Worm (Caenorhabditis elegans): ENCODE measurements around the gene lst-5.

Gene lst-5

DNA sequence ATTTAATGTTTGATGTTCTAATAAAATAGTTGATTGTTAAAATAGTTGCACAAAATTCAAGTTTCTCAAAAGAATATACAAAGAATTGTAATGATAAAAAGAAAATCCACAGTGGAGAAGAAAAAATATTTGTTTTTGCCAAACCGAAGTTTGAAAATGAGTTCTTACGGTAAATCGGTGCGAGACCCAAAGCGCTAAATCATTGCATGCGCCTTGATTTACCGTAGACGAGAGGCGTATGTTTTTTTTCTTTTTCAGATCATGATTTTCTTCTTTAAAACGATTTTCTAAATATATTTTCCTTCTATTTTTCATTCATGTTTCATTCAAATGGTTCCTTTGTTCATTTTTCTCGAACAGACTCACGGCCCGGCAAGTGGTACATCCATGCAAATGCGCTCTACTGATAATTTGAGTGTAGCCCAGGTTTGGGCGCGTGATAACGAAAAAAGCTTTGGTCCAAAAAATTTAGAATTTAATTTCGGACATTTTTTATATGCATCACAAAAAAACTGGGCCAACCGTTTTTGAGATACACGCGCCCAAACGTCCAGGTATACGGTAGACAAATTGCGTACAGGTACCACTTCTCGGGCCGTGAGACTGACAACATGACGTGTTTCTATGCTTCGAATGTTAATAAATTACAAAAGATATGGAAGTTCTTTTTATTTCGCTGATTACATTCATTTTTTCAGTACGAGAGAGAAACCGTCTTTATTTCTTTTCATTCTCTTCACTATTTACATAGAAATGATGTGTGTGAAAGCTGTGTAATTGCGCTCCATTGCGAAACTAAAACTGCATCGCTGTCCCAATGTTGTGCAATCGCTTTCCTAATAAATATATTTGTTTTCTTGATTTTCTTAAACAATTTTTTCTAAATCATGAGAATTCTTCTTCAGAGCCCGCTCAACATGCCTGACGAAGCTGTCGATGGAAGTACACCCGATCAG, 2.5 kb downstream of the lst-5 start, which contains the start of gene znf-598 (continued):
- no peak for TF ChIP-seq tbp1 (GFP tag; optimal IDR thresholded peaks at IDR 0.05)
- TF ChIP-seq hmg-1.2 (GFP tag; IDR thresholded peaks at IDR 0.05): peak; percentile 35
- TF ChIP-seq ztf-25 (GFP tag; IDR thresholded peaks at IDR 0.05): no peak
- 0 out of 2 replicates have a peak, but pooled peaks have one; percentile 22 for TF ChIP-seq B0336.3 (GFP tag; IDR thresholded peaks at IDR 0.05)
- TF ChIP-seq ceh-79 (tag; optimal IDR thresholded peaks at IDR 0.05): no peak
- TF ChIP-seq ccch-3 (GFP tag; optimal IDR thresholded peaks at IDR 0.05): no peak
- TF ChIP-seq nhr-80 (tag; optimal IDR thresholded peaks at IDR 0.05): peak; percentile 84
- no peak for TF ChIP-seq hmg-20 (GFP tag; IDR thresholded peaks at IDR 0.05)
- TF ChIP-seq lsl-1 (GFP tag; optimal IDR thresholded peaks at IDR 0.05): peak; percentile 85
- no peak for TF ChIP-seq ceh-58 (GFP tag; IDR thresholded peaks at IDR 0.05)
- peak; percentile 34; the same call in 1 of the 2 replicates for TF ChIP-seq D2030.7 (GFP tag; IDR thresholded peaks at IDR 0.05)
- TF ChIP-seq rec-8 (tag; optimal IDR thresholded peaks at IDR 0.05): no peak
- TF ChIP-seq ekl-4 (GFP tag; IDR thresholded peaks at IDR 0.05): no peak
- TF ChIP-seq attf-6 (GFP tag; IDR thresholded peaks at IDR 0.05): no peak
- no peak for TF ChIP-seq mes-4 (tag; optimal IDR thresholded peaks at IDR 0.05)
- TF ChIP-seq ceh-27 (GFP tag; optimal IDR thresholded peaks at IDR 0.05): no peak
- no peak for TF ChIP-seq zim-3 (tag; optimal IDR thresholded peaks at IDR 0.05)
- no peak for TF ChIP-seq Y95B8A.8 (GFP tag; IDR thresholded peaks at IDR 0.05)
- TF ChIP-seq T07F8.4 (tag; optimal IDR thresholded peaks at IDR 0.05): no peak
- no peak for TF ChIP-seq nfya-2 (GFP tag; IDR thresholded peaks at IDR 0.05)
- TF ChIP-seq B0261.1 (tag; optimal IDR thresholded peaks at IDR 0.05): no peak
- TF ChIP-seq mel-28 (tag; optimal IDR thresholded peaks at IDR 0.05; ENCODE audit: borderline replicate concordance): no peak
- TF ChIP-seq hlh-26 (GFP tag; conservative IDR thresholded peaks at IDR 0.05): no peak
- no peak for TF ChIP-seq F49E8.2 (tag; optimal IDR thresholded peaks at IDR 0.05; ENCODE audit: insufficient read depth)
- no peak for TF ChIP-seq die-1 (tag; optimal IDR thresholded peaks at IDR 0.05)
- no peak for TF ChIP-seq Y53G8AR.9 (GFP tag; conservative IDR thresholded peaks at IDR 0.05)
- no peak for TF ChIP-seq Y56A3A.18 (GFP tag; IDR thresholded peaks at IDR 0.05)
- TF ChIP-seq pha-4 (tag; optimal IDR thresholded peaks at IDR 0.05): no peak
- TF ChIP-seq unc-62 (GFP tag; optimal IDR thresholded peaks at IDR 0.05): no peak
- no peak for TF ChIP-seq bed-2 (GFP tag; IDR thresholded peaks at IDR 0.05)
- no peak for TF ChIP-seq F57A8.1 (GFP tag; optimal IDR thresholded peaks at IDR 0.05)
- no peak for TF ChIP-seq rcor-1 (GFP tag; IDR thresholded peaks at IDR 0.05)
- TF ChIP-seq nhr-27 (tag; optimal IDR thresholded peaks at IDR 0.05): no peak
- TF ChIP-seq hlh-12 (tag; optimal IDR thresholded peaks at IDR 0.05): no peak
- TF ChIP-seq madf-8 (GFP tag; conservative IDR thresholded peaks at IDR 0.05): peak; percentile 51; the same call in 1 of the 2 replicates
- no peak for TF ChIP-seq snpc-4 (GFP tag; optimal IDR thresholded peaks at IDR 0.05)
- TF ChIP-seq snpc-4 (tag; optimal IDR thresholded peaks at IDR 0.05): peak in 1 of 4 experiments; percentile 16
- no peak for TF ChIP-seq aptf-3 (GFP tag; IDR thresholded peaks at IDR 0.05)
- TF ChIP-seq mxl-1 (tag; optimal IDR thresholded peaks at IDR 0.05): no peak
- TF ChIP-seq hrde-1 (tag; optimal IDR thresholded peaks at IDR 0.05; ENCODE audit: borderline replicate concordance): no peak
- TF ChIP-seq lin-35 (GFP tag; optimal IDR thresholded peaks at IDR 0.05): no peak
- TF ChIP-seq madf-6 (GFP tag; IDR thresholded peaks at IDR 0.05): peak; percentile 82
- peak; percentile 66 to 73 for TF ChIP-seq let-607 (tag; optimal IDR thresholded peaks at IDR 0.05)
- TF ChIP-seq F57C9.4 (tag; optimal IDR thresholded peaks at IDR 0.05): no peak
- no peak for TF ChIP-seq snpc-3.4 (tag; optimal IDR thresholded peaks at IDR 0.05)
- no peak for TF ChIP-seq snpc-1.1 (tag; optimal IDR thresholded peaks at IDR 0.05; ENCODE audit: insufficient read depth)

All from whole organism, young adult.